Fruit fly (Drosophila melanogaster) S2 (cell line): ENCODE results near the gene Rpp20.

Experiments
- CG8478 ChIP-seq: fragments of >200 bp; optimal IDR thresholded peaks from 2 replicates; lab custom pipeline; 2018
- CTCF ChIP-seq, 2 experiments: fragments of >200 bp; optimal IDR thresholded peaks; 2 replicates each; lab custom pipeline; 2018

DNA sequence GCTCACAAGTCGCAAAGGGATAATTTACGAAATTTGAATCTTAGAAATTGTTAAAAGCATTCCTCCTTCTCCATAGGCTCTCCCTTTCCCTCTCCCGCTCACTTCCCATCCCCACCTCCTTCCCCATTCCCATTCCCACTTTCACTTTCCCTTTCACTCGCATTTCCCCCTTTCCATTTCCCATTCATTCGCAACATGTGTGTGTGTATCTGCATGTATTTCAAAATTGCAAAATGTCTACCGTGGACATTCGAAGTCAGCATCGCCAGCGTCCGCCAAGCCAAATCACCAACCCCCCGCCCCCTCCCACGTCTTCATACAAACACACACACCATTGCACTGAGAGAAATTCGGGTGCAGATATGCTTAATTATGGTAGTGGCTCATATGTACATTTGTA, 47.6 kb downstream of the Rpp20 start:
- TF ChIP-seq CTCF (optimal IDR thresholded peaks at IDR 0.05; lab: Kevin White, UChicago), result no peak
- TF ChIP-seq CG8478 (lab: Kevin White, UChicago), result no peak
